Fruit fly (Drosophila melanogaster): ENCODE results near the gene Gss2.
A peak's percentile ranks its signal among the peaks of the same experiment; 100 is the strongest.

Gss2 gene

dm6 chrX:17881138-17882121 lies 18.1 kb upstream of the Gss2 start (continued):
- peak; percentile 85 for TF ChIP-seq ey (GFP tag; optimal IDR thresholded peaks at IDR 0.05)
- peak; percentile 5 for TF ChIP-seq Vsx2 (GFP tag; optimal IDR thresholded peaks at IDR 0.05; ENCODE audit: partially characterized antibody)

dm6 chrX:17882769-17883168 lies 16.7 kb upstream of the Gss2 start:
- TF ChIP-seq Myc (optimal IDR thresholded peaks at IDR 0.05) (no peak), HLH106 (tag; optimal IDR thresholded peaks at IDR 0.05) (no peak), sv (GFP tag; optimal IDR thresholded peaks at IDR 0.05) (no peak), woc (GFP tag; optimal IDR thresholded peaks at IDR 0.05) (no peak), ey (GFP tag; optimal IDR thresholded peaks at IDR 0.05) (no peak), psq (GFP tag; optimal IDR thresholded peaks at IDR 0.05) (no peak), rgr (GFP tag; optimal IDR thresholded peaks at IDR 0.05) (no peak), jim (GFP tag; optimal IDR thresholded peaks at IDR 0.05) (no peak), sage (GFP tag; optimal IDR thresholded peaks at IDR 0.05) (no peak), CG9705 (GFP tag; optimal IDR thresholded peaks at IDR 0.05) (no peak), brk (GFP tag; optimal IDR thresholded peaks at IDR 0.05) (no peak), usp (GFP tag; optimal IDR thresholded peaks at IDR 0.05) (no peak)

- TF ChIP-seq Rel (GFP tag; optimal IDR thresholded peaks at IDR 0.05) (no peak), Rel (tag; optimal IDR thresholded peaks at IDR 0.05) (no peak), N (GFP tag; optimal IDR thresholded peaks at IDR 0.05) (no peak), Dif (GFP tag; optimal IDR thresholded peaks at IDR 0.05; ENCODE audit: partially characterized antibody) (no peak), woc (GFP tag; optimal IDR thresholded peaks at IDR 0.05) (no peak)
These were observed 16.1 kb upstream of the Gss2 start, which contains the start of gene CG12985 for dm6 chrX:17883418-17883817. TSS of gene CG12985 (plus strand) at chrX:17883718.

- no peak for TF ChIP-seq CrebA (GFP tag; optimal IDR thresholded peaks at IDR 0.05; ENCODE audit: borderline replicate concordance)
These were observed 14.9 kb upstream of the Gss2 start for dm6 chrX:17884567-17884966.

dm6 chrX:17885295-17885694 lies 14.2 kb upstream of the Gss2 start:
- TF ChIP-seq psq (GFP tag; optimal IDR thresholded peaks at IDR 0.05) (peak; percentile 13), HLH106 (tag; optimal IDR thresholded peaks at IDR 0.05) (no peak), CG32264 (GFP tag; optimal IDR thresholded peaks at IDR 0.05) (no peak)

- no peak for TF ChIP-seq CG9705 (GFP tag; optimal IDR thresholded peaks at IDR 0.05)
- TF ChIP-seq CrebA (GFP tag; optimal IDR thresholded peaks at IDR 0.05; ENCODE audit: borderline replicate concordance): no peak
- no peak for TF ChIP-seq Abd-B (GFP tag; optimal IDR thresholded peaks at IDR 0.05)
- no peak for TF ChIP-seq Dfd (GFP tag; optimal IDR thresholded peaks at IDR 0.05)
- TF ChIP-seq Mio (GFP tag; optimal IDR thresholded peaks at IDR 0.05): no peak
- TF ChIP-seq psq (GFP tag; optimal IDR thresholded peaks at IDR 0.05): no peak
- TF ChIP-seq Hnf4 (GFP tag; optimal IDR thresholded peaks at IDR 0.05): no peak
- TF ChIP-seq dl (GFP tag; optimal IDR thresholded peaks at IDR 0.05; ENCODE audit: insufficient read depth in 1 of 2, partially characterized antibody in 2 of 2): no peak
- no peak for TF ChIP-seq CG32264 (GFP tag; optimal IDR thresholded peaks at IDR 0.05)
- no peak for TF ChIP-seq tai (GFP tag; optimal IDR thresholded peaks at IDR 0.05)
- no peak for TF ChIP-seq h (GFP tag; optimal IDR thresholded peaks at IDR 0.05)
- TF ChIP-seq br (GFP tag; optimal IDR thresholded peaks at IDR 0.05): no peak
- TF ChIP-seq OdsH (GFP tag; optimal IDR thresholded peaks at IDR 0.05): no peak
- TF ChIP-seq ey (GFP tag; optimal IDR thresholded peaks at IDR 0.05): no peak
- no peak for TF ChIP-seq rgr (GFP tag; optimal IDR thresholded peaks at IDR 0.05)
These were observed 13.4 kb upstream of the Gss2 start for dm6 chrX:17886107-17886448.

Measured in whole organism, wandering third instar larva.